Worm (Caenorhabditis elegans): ENCODE data around the gene K03A1.4.

Gene K03A1.4

ce11 chrX:7291810-7292209 lies 6.7 kb downstream of the K03A1.4 start, which contains the start of gene lron-7:
lron-7 (plus strand) TSS chrX:7292132.
- TF ChIP-seq unc-39 (tag; optimal IDR thresholded peaks at IDR 0.05) (no peak), lin-13 (tag; optimal IDR thresholded peaks at IDR 0.05) (no peak), elt-3 (tag; optimal IDR thresholded peaks at IDR 0.05) (no peak), hlh-1 (tag; optimal IDR thresholded peaks at IDR 0.05) (no peak), drap-1 (GFP tag; optimal IDR thresholded peaks at IDR 0.05) (no peak)

- TF ChIP-seq drap-1 (GFP tag; optimal IDR thresholded peaks at IDR 0.05) (no peak), flh-1 (GFP tag; optimal IDR thresholded peaks at IDR 0.05) (no peak), ham-2 (GFP tag; optimal IDR thresholded peaks at IDR 0.05) (no peak), bed-3 (GFP tag; optimal IDR thresholded peaks at IDR 0.05) (no peak), unc-120 (tag; optimal IDR thresholded peaks at IDR 0.05; ENCODE audit: poor library complexity, severe bottlenecking) (no peak), blmp-1 (tag; optimal IDR thresholded peaks at IDR 0.05) (no peak), ztf-11 (tag; optimal IDR thresholded peaks at IDR 0.05) (no peak)
Observed at ce11 chrX:7290859-7291628, 7.5 kb downstream of the K03A1.4 start.

- TF ChIP-seq ces-1 (GFP tag; optimal IDR thresholded peaks at IDR 0.05) (peak; percentile 6), ceh-39 (tag; optimal IDR thresholded peaks at IDR 0.05) (peak; percentile 3), flh-1 (GFP tag; optimal IDR thresholded peaks at IDR 0.05) (no peak), unc-39 (tag; optimal IDR thresholded peaks at IDR 0.05) (peak; percentile 4)
Observed at ce11 chrX:7289565-7289964, 9.0 kb downstream of the K03A1.4 start.

- no peak for TF ChIP-seq nhr-237 (tag; optimal IDR thresholded peaks at IDR 0.05)
- TF ChIP-seq unc-39 (tag; optimal IDR thresholded peaks at IDR 0.05) = peak; percentile 60
- no peak for TF ChIP-seq mls-2 (tag; optimal IDR thresholded peaks at IDR 0.05)
- TF ChIP-seq nhr-12 (tag; optimal IDR thresholded peaks at IDR 0.05) = no peak
- TF ChIP-seq M03D4.4 (tag; optimal IDR thresholded peaks at IDR 0.05) = no peak
- TF ChIP-seq ces-1 (GFP tag; optimal IDR thresholded peaks at IDR 0.05) = peak; percentile 69
Observed at ce11 chrX:7284724-7285184, 13.8 kb downstream of the K03A1.4 start.

ce11 chrX:7283136-7283535 lies 15.4 kb downstream of the K03A1.4 start:
- no peak for TF ChIP-seq M03D4.4 (tag; optimal IDR thresholded peaks at IDR 0.05)

- TF ChIP-seq mls-2 (tag; optimal IDR thresholded peaks at IDR 0.05) = peak; percentile 1
- peak; percentile 98 for TF ChIP-seq ces-1 (GFP tag; optimal IDR thresholded peaks at IDR 0.05)
- no peak for TF ChIP-seq drap-1 (GFP tag; optimal IDR thresholded peaks at IDR 0.05)
Observed at ce11 chrX:7281347-7281746, 17.2 kb downstream of the K03A1.4 start.

- TF ChIP-seq M03D4.4 (tag; optimal IDR thresholded peaks at IDR 0.05) (peak; percentile 10), cnd-1 (tag; optimal IDR thresholded peaks at IDR 0.05) (no peak)
Observed at ce11 chrX:7279671-7280389, 18.7 kb downstream of the K03A1.4 start, which contains the start of gene unc-10. unc-10 (minus strand) TSS chrX:7280322.

- TF ChIP-seq mep-1 (tag; optimal IDR thresholded peaks at IDR 0.05) (no peak), sem-2 (GFP tag; optimal IDR thresholded peaks at IDR 0.05) (no peak), nhr-237 (tag; optimal IDR thresholded peaks at IDR 0.05) (no peak), flh-1 (GFP tag; optimal IDR thresholded peaks at IDR 0.05) (no peak), elt-1 (tag; optimal IDR thresholded peaks at IDR 0.05; ENCODE audit: borderline replicate concordance, insufficient read depth) (no peak), elt-3 (tag; optimal IDR thresholded peaks at IDR 0.05) (no peak), ceh-83 (GFP tag; optimal IDR thresholded peaks at IDR 0.05) (no peak), tbx-8 (GFP tag; optimal IDR thresholded peaks at IDR 0.05) (no peak), ceh-39 (tag; optimal IDR thresholded peaks at IDR 0.05) (no peak), unc-62 (GFP tag; optimal IDR thresholded peaks at IDR 0.05) (no peak), unc-39 (tag; optimal IDR thresholded peaks at IDR 0.05) (no peak), sptf-1 (tag; optimal IDR thresholded peaks at IDR 0.05) (no peak), zip-8 (tag; optimal IDR thresholded peaks at IDR 0.05) (no peak), lin-13 (tag; optimal IDR thresholded peaks at IDR 0.05) (no peak), M03D4.4 (tag; optimal IDR thresholded peaks at IDR 0.05) (no peak), pha-4 (tag; optimal IDR thresholded peaks at IDR 0.05) (no peak), lsy-2 (tag; optimal IDR thresholded peaks at IDR 0.05) (no peak), mls-2 (tag; optimal IDR thresholded peaks at IDR 0.05) (no peak)
Observed at ce11 chrX:7278095-7278494, 20.5 kb downstream of the K03A1.4 start.
